Worm (Caenorhabditis elegans) whole organism, L4/young adult: Measurements from ENCODE around the gene pdf-1.

Experiments used
- W03F9.2 ChIP-seq: fragments of 150-350 bp; optimal IDR thresholded peaks from 2 replicates; lab custom pipeline; 2014; ENCODE audit warnings: missing biosample characterization, missing genetic modification characterization
- dao-5 ChIP-seq: sonication (generic microtip); optimal IDR thresholded peaks from 2 replicates; lab custom pipeline; 2016; ENCODE audit warnings: missing genotype, missing genetic modification characterization, moderate library complexity, missing compliant biosample characterization
- him-1 ChIP-seq: sonication (generic microtip); optimal IDR thresholded peaks from 2 replicates; lab custom pipeline; 2016; ENCODE audit warnings: missing genotype, missing genetic modification reagents, missing genetic modification characterization, missing compliant biosample characterization

DNA sequence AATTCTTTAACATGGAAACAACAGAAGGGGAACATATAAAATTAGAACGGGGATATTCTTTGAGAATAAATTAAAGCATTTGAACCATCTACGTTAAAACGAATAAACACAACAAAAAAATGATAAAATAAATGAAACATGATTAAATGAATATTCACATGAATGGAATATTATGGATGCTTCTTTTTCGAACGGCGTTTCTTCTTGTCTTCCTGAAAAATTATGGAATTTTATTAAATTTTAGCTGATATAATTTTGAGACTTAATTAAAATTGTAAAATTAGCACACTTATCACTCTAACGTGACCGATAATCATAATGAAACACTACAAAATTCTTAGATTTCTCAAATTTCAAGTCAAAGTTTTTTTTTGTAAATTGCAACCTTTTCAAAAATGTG lies 11.7 kb downstream of the pdf-1 start:
- TF ChIP-seq dao-5 (tag; lab: Kevin White, UChicago) = no peak
- TF ChIP-seq him-1 = no peak
- TF ChIP-seq W03F9.2 (tag; lab: Kevin White, UChicago) = no peak
